Worm (Caenorhabditis elegans) whole organism, young adult: ENCODE data around the gene Y116A8C.29.

ENCODE experiments used
- B0336.3 ChIP-seq: fragments of 200-800 bp; sonication (Bioruptor generic); IDR thresholded peaks from 2 replicates; pipeline ENCODE4 v1.3.6; 2022; ENCODE audit warnings: missing genetic modification characterization, missing compliant biosample characterization
- C06A6.2 ChIP-seq: fragments of 200-800 bp; sonication (Bioruptor generic); conservative IDR thresholded peaks from 2 replicates; pipeline ENCODE4 v1.3.6; 2022; ENCODE audit warnings: missing genetic modification characterization, missing compliant biosample characterization
- C17E4.6 ChIP-seq: fragments of 200-800 bp; sonication (Bioruptor generic); IDR thresholded peaks from 2 replicates; pipeline ENCODE4 v1.3.6; 2022; ENCODE audit warnings: missing genetic modification reagents, missing genetic modification characterization, missing compliant biosample characterization
- D2030.7 ChIP-seq: fragments of 200-800 bp; sonication (Bioruptor generic); IDR thresholded peaks from 2 replicates; pipeline ENCODE4 v1.3.6; 2022; ENCODE audit warnings: missing genetic modification reagents, missing genetic modification characterization, missing compliant biosample characterization
- Y53G8AR.9 ChIP-seq: fragments of 200-800 bp; sonication (Bioruptor generic); conservative IDR thresholded peaks from 2 replicates; pipeline ENCODE4 v1.3.6; 2022; ENCODE audit warnings: missing genetic modification reagents, missing genetic modification characterization, missing compliant biosample characterization
- Y95B8A.8 ChIP-seq: fragments of 200-800 bp; sonication (Bioruptor generic); IDR thresholded peaks from 2 replicates; pipeline ENCODE4 v1.3.6; 2022; ENCODE audit warnings: missing genetic modification reagents, missing genetic modification characterization, missing compliant biosample characterization
- akir-1 ChIP-seq: fragments of 200-800 bp; sonication (Bioruptor generic); optimal IDR thresholded peaks from 2 replicates; lab custom pipeline; 2018; ENCODE audit warnings: mild to moderate bottlenecking, missing genetic modification characterization, moderate library complexity, missing compliant biosample characterization
- aptf-2 ChIP-seq: fragments of 200-800 bp; sonication (Bioruptor generic); conservative IDR thresholded peaks from 2 replicates; pipeline ENCODE4 v1.3.6; 2022; ENCODE audit warnings: missing genetic modification reagents, missing genetic modification characterization, missing compliant biosample characterization
- attf-6 ChIP-seq: fragments of 200-800 bp; sonication (Bioruptor generic); IDR thresholded peaks from 2 replicates; pipeline ENCODE4 v1.3.6; 2022; ENCODE audit warnings: missing genetic modification reagents, missing genetic modification characterization, missing compliant biosample characterization
- ccch-3 ChIP-seq: fragments of 200-800 bp; sonication (Bioruptor generic); optimal IDR thresholded peaks from 2 replicates; lab custom pipeline; 2018; ENCODE audit warnings: mild to moderate bottlenecking, missing genetic modification characterization, missing compliant biosample characterization
- cebp-1 ChIP-seq, 2 experiments: fragments of 200-800 bp in 1 of 2; sonication (Bioruptor generic) in 1 of 2; sonication (generic microtip) in 1 of 2; IDR thresholded peaks in 1 of 2; optimal IDR thresholded peaks in 1 of 2; 2 replicates each; pipeline versions ENCODE4 v1.3.6 to Lab custom; 2017 to 2022; ENCODE audit warnings: missing compliant biosample characterization in 2 of 2, missing genetic modification characterization in 2 of 2, mild to moderate bottlenecking in 1 of 2, missing genetic modification reagents in 1 of 2, moderate library complexity in 1 of 2
- cebp-2 ChIP-seq: fragments of 200-800 bp; sonication (Bioruptor generic); IDR thresholded peaks from 2 replicates; pipeline ENCODE4 v1.3.6; 2022; ENCODE audit warnings: missing genetic modification characterization, missing compliant biosample characterization
- ceh-100 ChIP-seq: fragments of 200-800 bp; sonication (Bioruptor generic); IDR thresholded peaks from 2 replicates; pipeline ENCODE4 v1.3.6; 2022; ENCODE audit warnings: missing genetic modification reagents, missing genetic modification characterization, missing compliant biosample characterization
- egrh-3 ChIP-seq: fragments of 200-800 bp; sonication (Bioruptor generic); IDR thresholded peaks from 2 replicates; pipeline ENCODE4 v1.3.6; 2022; ENCODE audit warnings: missing genetic modification reagents, missing genetic modification characterization, missing compliant biosample characterization
- hrde-1 ChIP-seq: sonication (generic microtip); optimal IDR thresholded peaks from 2 replicates; lab custom pipeline; 2016; ENCODE audit warnings: missing genetic modification characterization, mild to moderate bottlenecking, missing compliant biosample characterization, moderate library complexity, missing genotype, missing genetic modification reagents, borderline replicate concordance
- lin-54 ChIP-seq: fragments of 200-800 bp; sonication (Bioruptor generic); optimal IDR thresholded peaks from 2 replicates; lab custom pipeline; 2018; ENCODE audit warnings: mild to moderate bottlenecking, missing genetic modification characterization, missing compliant biosample characterization
- nfya-1 ChIP-seq: sonication (generic microtip); optimal IDR thresholded peaks from 2 replicates; lab custom pipeline; 2017; ENCODE audit warnings: antibody characterized with exemption, missing compliant biosample characterization, missing genetic modification characterization, borderline replicate concordance; ENCODE audit not compliant: insufficient read depth
- nfya-2 ChIP-seq: fragments of 200-800 bp; sonication (Bioruptor generic); IDR thresholded peaks from 2 replicates; pipeline ENCODE4 v1.3.6; 2022; ENCODE audit warnings: missing genetic modification reagents, missing genetic modification characterization, missing compliant biosample characterization
- nfyb-1 ChIP-seq: fragments of 200-800 bp; sonication (Bioruptor generic); IDR thresholded peaks from 2 replicates; pipeline ENCODE4 v1.3.6; 2022; ENCODE audit warnings: missing genetic modification reagents, missing genetic modification characterization, missing compliant biosample characterization
- nhr-80 ChIP-seq: sonication (generic microtip); optimal IDR thresholded peaks from 2 replicates; lab custom pipeline; 2016; ENCODE audit warnings: missing genetic modification characterization, missing compliant biosample characterization
- repo-1 ChIP-seq: sonication (generic microtip); optimal IDR thresholded peaks from 2 replicates; lab custom pipeline; 2017; ENCODE audit warnings: mild to moderate bottlenecking, missing genetic modification characterization, missing compliant biosample characterization
- snpc-4 ChIP-seq, 5 experiments: fragments of 150-350 bp in 1 of 5; sonication (generic microtip) in 4 of 5; optimal IDR thresholded peaks; 2 replicates each; lab custom pipeline; 2014 to 2018; ENCODE audit warnings: missing genetic modification characterization in 5 of 5, missing biosample characterization in 3 of 5, antibody characterized with exemption in 2 of 5, mild to moderate bottlenecking in 2 of 5, missing compliant biosample characterization in 2 of 5, missing genotype in 2 of 5, moderate library complexity in 2 of 5, missing genetic modification reagents in 1 of 5
- somi-1 ChIP-seq: fragments of 200-800 bp; sonication (Bioruptor generic); optimal IDR thresholded peaks from 2 replicates; lab custom pipeline; 2018; ENCODE audit warnings: mild to moderate bottlenecking, missing genetic modification characterization, missing compliant biosample characterization
- zfh-2 ChIP-seq: fragments of 200-800 bp; sonication (Bioruptor generic); conservative IDR thresholded peaks from 2 replicates; pipeline ENCODE4 v1.3.6; 2022; ENCODE audit warnings: missing genetic modification reagents, missing genetic modification characterization, missing compliant biosample characterization

Y116A8C.29 gene

ce11 chrIV:17100628-17101338 is 7.0 kb downstream of the Y116A8C.29 start:
- TF ChIP-seq cebp-1 (GFP tag; IDR thresholded peaks at IDR 0.05; lab: Robert Waterston, UW) (no peak), cebp-1 (tag; optimal IDR thresholded peaks at IDR 0.05; lab: Kevin White, UChicago) (no peak), akir-1 (GFP tag; lab: Kevin White, UChicago) (no peak), nfya-2 (GFP tag; lab: Robert Waterston, UW) (0 out of 2 replicates have a peak, but pooled peaks have one; percentile 53), C17E4.6 (no peak), nfyb-1 (peak; percentile 93), Y53G8AR.9 (no peak)

ce11 chrIV:17103116-17103515 is 9.3 kb downstream of the Y116A8C.29 start:
- TF ChIP-seq somi-1 (GFP tag; lab: Kevin White, UChicago): no peak
- TF ChIP-seq Y95B8A.8 (GFP tag; lab: Robert Waterston, UW): no peak

- no peak for TF ChIP-seq attf-6 (GFP tag; lab: Robert Waterston, UW)
- no peak for TF ChIP-seq hrde-1 (tag; lab: Kevin White, UChicago)
- TF ChIP-seq snpc-4 (GFP tag; optimal IDR thresholded peaks at IDR 0.05; lab: Kevin White, UChicago): no peak
- TF ChIP-seq snpc-4 (tag; optimal IDR thresholded peaks at IDR 0.05; lab: Kevin White, UChicago): peak in 1 of 4 experiments; percentile 45
- TF ChIP-seq Y95B8A.8 (GFP tag; lab: Robert Waterston, UW): no peak
- TF ChIP-seq B0336.3 (GFP tag; lab: Robert Waterston, UW): no peak
Observed at ce11 chrIV:17103615-17104014, 9.8 kb downstream of the Y116A8C.29 start, which contains the start of gene Y116A8C.30. Y116A8C.30 (minus strand) TSS chrIV:17103715.

ce11 chrIV:17104157-17104872 is 10.5 kb downstream of the Y116A8C.29 start:
- TF ChIP-seq egrh-3 (GFP tag; lab: Robert Waterston, UW) (peak; percentile 35; the same call in 1 of the 2 replicates), snpc-4 (GFP tag; optimal IDR thresholded peaks at IDR 0.05; lab: Kevin White, UChicago) (no peak), snpc-4 (tag; optimal IDR thresholded peaks at IDR 0.05; lab: Kevin White, UChicago) (peak in 1 of 4 experiments; percentile 21), nfyb-1 (peak; percentile 68), nhr-80 (no peak), zfh-2 (peak; percentile 76)
- TF ChIP-seq, all 124 proteins: peak for 4

- TF ChIP-seq nfya-1 (tag; lab: Kevin White, UChicago): no peak
- TF ChIP-seq zfh-2: peak; percentile 81
- 0 out of 2 replicates have a peak, but pooled peaks have one; percentile 22 for TF ChIP-seq cebp-2
- peak; percentile 39 for TF ChIP-seq repo-1 (tag; lab: Kevin White, UChicago)
- peak; percentile 70; the same call in 1 of the 2 replicates for TF ChIP-seq egrh-3 (GFP tag; lab: Robert Waterston, UW)
Observed at ce11 chrIV:17105578-17105977, 11.8 kb downstream of the Y116A8C.29 start.

- TF ChIP-seq D2030.7 (GFP tag; lab: Robert Waterston, UW) (peak; percentile 29; the same call in 1 of the 2 replicates), somi-1 (GFP tag; lab: Kevin White, UChicago) (no peak), Y53G8AR.9 (0 out of 2 replicates have a peak, but pooled peaks have one; percentile 8), snpc-4 (GFP tag; optimal IDR thresholded peaks at IDR 0.05; lab: Kevin White, UChicago) (no peak), snpc-4 (tag; optimal IDR thresholded peaks at IDR 0.05; lab: Kevin White, UChicago) (peak in 1 of 4 experiments; percentile 6), ccch-3 (GFP tag; lab: Kevin White, UChicago) (no peak), ceh-100 (GFP tag; lab: Robert Waterston, UW) (peak; percentile 74), lin-54 (no peak), C06A6.2 (GFP tag; lab: Robert Waterston, UW) (no peak), aptf-2 (GFP tag; lab: Robert Waterston, UW) (no peak), egrh-3 (GFP tag; lab: Robert Waterston, UW) (no peak), attf-6 (GFP tag; lab: Robert Waterston, UW) (0 out of 2 replicates have a peak, but pooled peaks have one; percentile 12)
Observed at ce11 chrIV:17108200-17108599, 14.4 kb downstream of the Y116A8C.29 start.
